Fruit fly (Drosophila melanogaster): ENCODE data around the gene Ugt302C1.

Gene Ugt302C1

DNA sequence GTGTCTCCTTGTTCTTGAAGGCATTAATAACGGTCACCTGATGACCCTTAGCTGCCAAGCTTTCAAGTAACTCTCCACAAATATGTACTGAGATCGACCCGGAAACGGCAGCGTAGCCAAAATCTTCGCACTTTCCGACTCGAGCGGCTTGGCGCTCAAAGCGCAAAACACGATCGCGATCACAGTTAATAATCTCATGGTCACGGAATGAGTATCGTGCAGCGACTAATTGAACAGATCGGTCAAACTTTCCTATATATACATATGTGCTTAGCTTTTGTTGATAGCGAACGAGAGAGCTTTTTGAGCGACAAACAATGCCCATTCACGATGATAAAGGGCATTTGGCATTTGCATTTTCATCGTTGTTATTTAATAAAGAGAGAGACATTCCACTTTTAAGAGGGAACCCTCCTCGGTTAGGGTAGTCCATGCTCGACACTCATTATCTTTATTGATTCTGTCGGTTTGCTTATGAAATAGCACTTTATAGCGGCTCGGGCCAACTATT, 28.7 kb upstream of the Ugt302C1 start, which contains the start of gene Ugt35C1:
TSS of gene Ugt35C1 (minus strand) at position 213 of the 511 bp plus-strand sequence.
- no peak for TF ChIP-seq ey (GFP tag; optimal IDR thresholded peaks at IDR 0.05)
- TF ChIP-seq Jra (GFP tag; optimal IDR thresholded peaks at IDR 0.05), result no peak
- no peak for TF ChIP-seq pan (optimal IDR thresholded peaks at IDR 0.05)
- TF ChIP-seq dsf (GFP tag; optimal IDR thresholded peaks at IDR 0.05; ENCODE audit: borderline replicate concordance), result no peak
- no peak for TF ChIP-seq HLH106 (tag; optimal IDR thresholded peaks at IDR 0.05)
- TF ChIP-seq GATAd (GFP tag; optimal IDR thresholded peaks at IDR 0.05), result no peak
- TF ChIP-seq foxo (GFP tag; optimal IDR thresholded peaks at IDR 0.05), result no peak
- TF ChIP-seq h (GFP tag; optimal IDR thresholded peaks at IDR 0.05), result no peak
- no peak for TF ChIP-seq sage (GFP tag; optimal IDR thresholded peaks at IDR 0.05)
- TF ChIP-seq Dif (GFP tag; optimal IDR thresholded peaks at IDR 0.05; ENCODE audit: partially characterized antibody), result no peak
- no peak for TF ChIP-seq Hnf4 (GFP tag; optimal IDR thresholded peaks at IDR 0.05)
- TF ChIP-seq tai (GFP tag; optimal IDR thresholded peaks at IDR 0.05), result no peak
- TF ChIP-seq Rel (GFP tag; optimal IDR thresholded peaks at IDR 0.05), result no peak
- TF ChIP-seq Rel (tag; optimal IDR thresholded peaks at IDR 0.05), result no peak

DNA sequence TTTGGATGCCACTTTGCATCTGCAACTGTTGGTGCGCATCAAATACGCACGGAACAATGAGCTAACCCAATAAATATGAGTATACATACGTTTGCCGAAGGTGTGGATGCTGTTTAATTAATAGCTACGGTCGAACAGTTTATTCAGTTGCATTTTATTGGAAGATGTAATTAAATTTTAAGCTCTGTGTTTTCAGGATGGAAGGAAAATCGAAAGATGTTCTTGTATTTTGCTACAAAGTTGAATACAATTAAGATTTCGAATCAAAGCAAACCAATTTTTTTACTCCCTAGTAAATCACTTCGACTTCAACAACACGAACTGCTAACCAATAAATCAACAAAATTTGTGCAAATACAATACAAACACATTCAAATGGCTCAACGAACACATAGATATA, 20.0 kb upstream of the Ugt302C1 start, which contains the start of gene mAcon2:
TSS of gene mAcon2 (plus strand) at position 301 of the 400 bp plus-strand sequence.
- no peak for TF ChIP-seq GATAd (GFP tag; optimal IDR thresholded peaks at IDR 0.05)

DNA sequence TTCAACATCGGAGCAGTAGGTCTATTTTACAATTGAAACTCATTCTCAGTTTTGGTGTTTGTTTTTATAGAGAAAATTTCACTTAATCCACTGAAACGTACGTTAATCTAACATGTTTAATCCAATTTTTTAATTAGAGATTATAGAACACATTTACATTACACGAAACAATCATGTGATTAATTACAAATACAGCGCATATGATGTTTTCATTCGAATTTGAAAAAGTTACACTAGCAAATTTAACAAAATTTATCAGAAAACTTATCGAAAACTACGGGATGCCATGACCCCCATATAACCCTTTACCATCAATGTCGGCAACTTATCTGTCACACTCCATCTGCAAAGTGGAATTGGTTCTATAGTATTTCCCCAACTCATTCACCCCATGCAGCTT, 11.8 kb upstream of the Ugt302C1 start, which contains the start of gene CheA86a:
TSS of gene CheA86a (minus strand) at position 101 of the 400 bp plus-strand sequence.
- TF ChIP-seq Dif (GFP tag; optimal IDR thresholded peaks at IDR 0.05; ENCODE audit: partially characterized antibody) (no peak), woc (GFP tag; optimal IDR thresholded peaks at IDR 0.05) (no peak), dmrt93B (GFP tag; optimal IDR thresholded peaks at IDR 0.05) (no peak), jim (GFP tag; optimal IDR thresholded peaks at IDR 0.05) (no peak), Hr83 (GFP tag; optimal IDR thresholded peaks at IDR 0.05; ENCODE audit: poor library complexity, severe bottlenecking) (no peak), psq (GFP tag; optimal IDR thresholded peaks at IDR 0.05) (no peak), tai (GFP tag; optimal IDR thresholded peaks at IDR 0.05) (no peak), GATAd (GFP tag; optimal IDR thresholded peaks at IDR 0.05) (no peak), brk (GFP tag; optimal IDR thresholded peaks at IDR 0.05) (no peak), fru (GFP tag; optimal IDR thresholded peaks at IDR 0.05) (no peak), CG32264 (GFP tag; optimal IDR thresholded peaks at IDR 0.05) (no peak), CrebA (GFP tag; optimal IDR thresholded peaks at IDR 0.05; ENCODE audit: borderline replicate concordance) (no peak), br (GFP tag; optimal IDR thresholded peaks at IDR 0.05) (no peak), pan (optimal IDR thresholded peaks at IDR 0.05) (no peak), rgr (GFP tag; optimal IDR thresholded peaks at IDR 0.05) (no peak)

DNA sequence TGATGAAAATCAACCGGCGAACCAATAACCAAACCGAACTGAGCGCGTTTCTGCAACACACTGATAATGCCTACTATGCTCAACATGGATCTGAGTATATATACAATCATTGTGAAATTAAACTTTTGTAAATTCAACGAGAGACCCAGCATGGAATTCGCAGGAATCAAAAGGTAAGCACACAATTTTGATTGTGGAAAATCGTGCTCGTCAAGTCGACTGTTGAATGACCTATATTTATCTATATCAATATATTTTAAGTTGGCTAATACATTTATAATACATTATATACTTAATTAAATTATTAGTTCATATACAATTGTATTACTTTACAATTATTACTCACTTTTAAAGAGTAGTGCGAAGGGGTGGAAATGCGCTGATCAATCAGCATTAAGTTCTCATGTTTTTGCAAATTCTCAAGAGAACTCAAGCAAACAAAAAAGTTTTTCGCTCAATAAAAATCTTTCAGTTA, 3.1 kb upstream of the Ugt302C1 start, which contains the start of gene Ugt302K1:
TSS of gene Ugt302K1 (minus strand) at position 51 of the 475 bp plus-strand sequence.
- TF ChIP-seq h (GFP tag; optimal IDR thresholded peaks at IDR 0.05), result peak; percentile 71
- TF ChIP-seq rgr (GFP tag; optimal IDR thresholded peaks at IDR 0.05), result peak; percentile 63
- TF ChIP-seq fru (GFP tag; optimal IDR thresholded peaks at IDR 0.05), result peak; percentile 54
- peak; percentile 15 for TF ChIP-seq woc (GFP tag; optimal IDR thresholded peaks at IDR 0.05)
- TF ChIP-seq psq (GFP tag; optimal IDR thresholded peaks at IDR 0.05), result peak; percentile 40
- TF ChIP-seq dmrt93B (GFP tag; optimal IDR thresholded peaks at IDR 0.05), result peak; percentile 57
- TF ChIP-seq Rel (GFP tag; optimal IDR thresholded peaks at IDR 0.05), result peak; percentile 46
- no peak for TF ChIP-seq Rel (tag; optimal IDR thresholded peaks at IDR 0.05)
- TF ChIP-seq N (GFP tag; optimal IDR thresholded peaks at IDR 0.05), result no peak
- TF ChIP-seq foxo (GFP tag; optimal IDR thresholded peaks at IDR 0.05), result peak in 1 of 2 experiments; percentile 73
- no peak for TF ChIP-seq Hnf4 (GFP tag; optimal IDR thresholded peaks at IDR 0.05)
- TF ChIP-seq Sp1 (GFP tag; optimal IDR thresholded peaks at IDR 0.05), result peak; percentile 62
- peak; percentile 60 for TF ChIP-seq OdsH (GFP tag; optimal IDR thresholded peaks at IDR 0.05)
- no peak for TF ChIP-seq lola (GFP tag; optimal IDR thresholded peaks at IDR 0.05)
- TF ChIP-seq sage (GFP tag; optimal IDR thresholded peaks at IDR 0.05), result peak; percentile 54
- TF ChIP-seq sv (GFP tag; optimal IDR thresholded peaks at IDR 0.05), result no peak
- peak; percentile 73 for TF ChIP-seq HLH106 (tag; optimal IDR thresholded peaks at IDR 0.05)

DNA sequence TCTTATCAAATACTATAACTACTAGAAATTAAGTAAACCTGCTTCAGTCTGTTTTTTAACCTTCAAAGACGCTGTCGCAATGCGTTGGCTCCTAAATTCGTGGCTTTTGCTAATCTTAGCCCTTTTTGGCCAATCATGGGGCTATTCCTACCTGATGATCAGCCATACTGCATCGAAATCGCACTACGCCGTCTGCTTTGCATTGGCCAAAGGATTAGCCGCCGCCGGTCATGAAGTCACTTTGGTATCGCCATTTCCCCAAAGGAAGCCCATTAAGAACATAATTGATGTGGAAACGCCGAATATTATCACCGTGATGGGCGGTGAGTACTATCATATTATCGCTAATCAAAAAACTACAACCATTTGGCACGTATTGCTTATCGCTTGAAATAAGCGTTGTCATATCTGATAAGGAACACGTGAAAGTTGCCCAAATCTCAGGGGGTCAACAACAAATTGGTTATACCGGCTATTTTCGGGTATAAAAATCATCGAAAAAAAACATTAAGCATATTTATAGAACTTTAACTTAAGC, 2.3 kb upstream of the Ugt302C1 start, which contains the start of gene Ugt302E1:
TSS of gene Ugt302E1 (plus strand) at position 51 of the 538 bp plus-strand sequence.
- TF ChIP-seq foxo (GFP tag; optimal IDR thresholded peaks at IDR 0.05) (no peak), psq (GFP tag; optimal IDR thresholded peaks at IDR 0.05) (no peak), pan (optimal IDR thresholded peaks at IDR 0.05) (no peak), sage (GFP tag; optimal IDR thresholded peaks at IDR 0.05) (no peak), usp (GFP tag; optimal IDR thresholded peaks at IDR 0.05) (no peak), N (GFP tag; optimal IDR thresholded peaks at IDR 0.05) (no peak), GATAd (GFP tag; optimal IDR thresholded peaks at IDR 0.05) (no peak), brk (GFP tag; optimal IDR thresholded peaks at IDR 0.05) (no peak), Hr78 (GFP tag; optimal IDR thresholded peaks at IDR 0.05) (no peak), jim (GFP tag; optimal IDR thresholded peaks at IDR 0.05) (no peak), fru (GFP tag; optimal IDR thresholded peaks at IDR 0.05) (no peak), dmrt93B (GFP tag; optimal IDR thresholded peaks at IDR 0.05) (no peak), tai (GFP tag; optimal IDR thresholded peaks at IDR 0.05) (no peak), ey (GFP tag; optimal IDR thresholded peaks at IDR 0.05) (no peak), br (GFP tag; optimal IDR thresholded peaks at IDR 0.05) (no peak), Dif (GFP tag; optimal IDR thresholded peaks at IDR 0.05; ENCODE audit: partially characterized antibody) (no peak), Vsx2 (GFP tag; optimal IDR thresholded peaks at IDR 0.05; ENCODE audit: partially characterized antibody) (no peak), OdsH (GFP tag; optimal IDR thresholded peaks at IDR 0.05) (no peak), Dfd (GFP tag; optimal IDR thresholded peaks at IDR 0.05) (no peak)
